Fruit fly (Drosophila melanogaster): ENCODE results near the gene Tango6.

Tango6 gene

DNA sequence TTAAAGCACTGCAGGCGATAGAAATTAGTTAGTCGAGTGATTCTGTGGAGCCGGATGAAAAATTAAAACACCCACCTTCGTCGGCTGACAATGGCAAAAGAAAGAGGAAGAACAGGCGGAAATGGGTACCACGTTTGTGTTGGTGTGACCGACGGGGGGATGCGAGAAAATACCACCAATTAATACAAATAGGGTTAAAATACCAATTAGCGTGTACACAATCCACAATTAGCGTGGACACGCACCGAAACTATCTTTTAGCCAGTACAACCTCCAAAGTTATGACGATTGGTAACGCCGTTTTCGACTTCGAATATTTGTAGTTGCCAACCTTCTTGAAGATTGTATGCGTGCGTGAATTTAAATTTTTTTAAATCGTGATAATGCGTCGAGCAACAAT lies 40.3 kb downstream of the Tango6 start, which contains the start of gene RpL30 (continued):
- peak; percentile 95 for TF ChIP-seq CG17912 (GFP tag; optimal IDR thresholded peaks at IDR 0.05)
- peak; percentile 90 for TF ChIP-seq Vsx1 (GFP tag; optimal IDR thresholded peaks at IDR 0.05)
- TF ChIP-seq D19B (GFP tag; optimal IDR thresholded peaks at IDR 0.05), result peak; percentile 42
- TF ChIP-seq Myb (GFP tag; optimal IDR thresholded peaks at IDR 0.05), result peak; percentile 89
- peak; percentile 67 for TF ChIP-seq Chrac-16 (GFP tag; optimal IDR thresholded peaks at IDR 0.05)
- TF ChIP-seq pb (GFP tag; optimal IDR thresholded peaks at IDR 0.05), result peak; percentile 93
- TF ChIP-seq amos (GFP tag; IDR thresholded peaks at IDR 0.05; ENCODE audit: partially characterized antibody), result peak; percentile 69
- peak; percentile 71 for TF ChIP-seq bowl (GFP tag; IDR thresholded peaks at IDR 0.05)
- peak; percentile 96 for TF ChIP-seq CG3847 (GFP tag; IDR thresholded peaks at IDR 0.05)
- TF ChIP-seq CG15479 (GFP tag; optimal IDR thresholded peaks at IDR 0.05), result peak; percentile 23
- peak; percentile 59 for TF ChIP-seq Sox102F (GFP tag; optimal IDR thresholded peaks at IDR 0.05)
- TF ChIP-seq Six4 (GFP tag; optimal IDR thresholded peaks at IDR 0.05), result peak; percentile 73
- peak; percentile 68 for TF ChIP-seq CG12155 (GFP tag; optimal IDR thresholded peaks at IDR 0.05)
- peak; percentile 90 for TF ChIP-seq CG3407 (GFP tag; optimal IDR thresholded peaks at IDR 0.05)
- TF ChIP-seq CG10147 (GFP tag; optimal IDR thresholded peaks at IDR 0.05), result peak; percentile 85
- TF ChIP-seq al (GFP tag; IDR thresholded peaks at IDR 0.05), result peak; percentile 79
- peak; percentile 87 for TF ChIP-seq Camta (GFP tag; optimal IDR thresholded peaks at IDR 0.05)
- TF ChIP-seq Poxn (GFP tag; IDR thresholded peaks at IDR 0.05), result no peak
- TF ChIP-seq her (GFP tag; optimal IDR thresholded peaks at IDR 0.05), result peak; percentile 94
- peak; percentile 73 for TF ChIP-seq Nf-YC (tag; optimal IDR thresholded peaks at IDR 0.05)
- TF ChIP-seq CG18011 (GFP tag; optimal IDR thresholded peaks at IDR 0.05), result peak; percentile 83
- no peak for TF ChIP-seq crol (GFP tag; IDR thresholded peaks at IDR 0.05)
- peak; percentile 77 for TF ChIP-seq twi (tag; optimal IDR thresholded peaks at IDR 0.05)
- peak; percentile 61 for TF ChIP-seq Sry-β (GFP tag; optimal IDR thresholded peaks at IDR 0.05)
- peak; percentile 94 for TF ChIP-seq CG10431 (GFP tag; optimal IDR thresholded peaks at IDR 0.05)
- TF ChIP-seq CG2116 (GFP tag; optimal IDR thresholded peaks at IDR 0.05), result peak; percentile 90
- no peak for TF ChIP-seq corto (GFP tag; optimal IDR thresholded peaks at IDR 0.05)
- TF ChIP-seq Pdp1 (GFP tag; optimal IDR thresholded peaks at IDR 0.05), result peak; percentile 70 to 92
- TF ChIP-seq CG30020 (tag; optimal IDR thresholded peaks at IDR 0.05), result peak; percentile 60
- TF ChIP-seq CG17612 (GFP tag; IDR thresholded peaks at IDR 0.05), result peak; percentile 74; the same call in 1 of the 2 replicates
- TF ChIP-seq psq (GFP tag; optimal IDR thresholded peaks at IDR 0.05), result peak; percentile 79
- peak; percentile 96 for TF ChIP-seq CG12659 (GFP tag; optimal IDR thresholded peaks at IDR 0.05)
- peak; percentile 75 for TF ChIP-seq Sox100B (GFP tag; optimal IDR thresholded peaks at IDR 0.05)
- peak; percentile 89 for TF ChIP-seq CG15011 (GFP tag; optimal IDR thresholded peaks at IDR 0.05)
- peak; percentile 56 for TF ChIP-seq sisA (GFP tag; IDR thresholded peaks at IDR 0.05)
- TF ChIP-seq CG3838 (GFP tag; optimal IDR thresholded peaks at IDR 0.05), result peak; percentile 64
- TF ChIP-seq CG8924 (tag; optimal IDR thresholded peaks at IDR 0.05), result peak; percentile 87
- TF ChIP-seq CG5953 (GFP tag; IDR thresholded peaks at IDR 0.05), result peak; percentile 89
- TF ChIP-seq Stat92E (GFP tag; optimal IDR thresholded peaks at IDR 0.05), result peak in 1 of 3 experiments; percentile 90
- peak; percentile 84 for TF ChIP-seq disco-r (GFP tag; optimal IDR thresholded peaks at IDR 0.05)
- TF ChIP-seq Rx (GFP tag; IDR thresholded peaks at IDR 0.05), result peak; percentile 84
- TF ChIP-seq YL-1 (GFP tag; optimal IDR thresholded peaks at IDR 0.05), result peak; percentile 99
- TF ChIP-seq CG4707 (GFP tag; optimal IDR thresholded peaks at IDR 0.05), result peak; percentile 94
- TF ChIP-seq sc (optimal IDR thresholded peaks at IDR 0.05), result no peak
- TF ChIP-seq sc (GFP tag; optimal IDR thresholded peaks at IDR 0.05), result peak; percentile 66
- peak; percentile 83 for TF ChIP-seq CG17186 (GFP tag; optimal IDR thresholded peaks at IDR 0.05)
- TF ChIP-seq CG2875 (GFP tag; optimal IDR thresholded peaks at IDR 0.05), result peak; percentile 92
- TF ChIP-seq salm (tag; optimal IDR thresholded peaks at IDR 0.05), result peak; percentile 92
- peak; percentile 96 for TF ChIP-seq CG18599 (GFP tag; optimal IDR thresholded peaks at IDR 0.05)
- peak; percentile 84 for TF ChIP-seq run (tag; optimal IDR thresholded peaks at IDR 0.05)
